Worm (Caenorhabditis elegans): ENCODE results near the gene C08G5.6.

- TF ChIP-seq nhr-12 (tag; optimal IDR thresholded peaks at IDR 0.05) (no peak), blmp-1 (tag; optimal IDR thresholded peaks at IDR 0.05) (no peak), snpc-4 (tag; optimal IDR thresholded peaks at IDR 0.05) (no peak), elt-3 (tag; optimal IDR thresholded peaks at IDR 0.05) (no peak), ces-1 (GFP tag; optimal IDR thresholded peaks at IDR 0.05) (no peak), nhr-76 (tag; optimal IDR thresholded peaks at IDR 0.05) (no peak)
These were observed 7.4 kb upstream of the C08G5.6 start for ce11 chrII:762942-763341.

Measured in whole organism, mixed stage, embryonic.